Fruit fly (Drosophila melanogaster) Kc167 (cell line): ENCODE data around the gene Timp.

Experiments used
- Myc ChIP-seq: fragments of >200 bp; optimal IDR thresholded peaks from 2 replicates; lab custom pipeline; 2017; ENCODE audit warnings: missing external identifiers
- Sin3A ChIP-seq: fragments of >200 bp; optimal IDR thresholded peaks from 2 replicates; lab custom pipeline; 2018; ENCODE audit warnings: missing external identifiers
- h ChIP-seq: fragments of >200 bp; optimal IDR thresholded peaks from 3 replicates; lab custom pipeline; 2018; ENCODE audit warnings: missing external identifiers
- insv ChIP-seq: fragments of >200 bp; optimal IDR thresholded peaks from 3 replicates; lab custom pipeline; 2018; ENCODE audit warnings: missing external identifiers
- psq ChIP-seq: fragments of >200 bp; optimal IDR thresholded peaks from 2 replicates; lab custom pipeline; 2017; ENCODE audit warnings: missing external identifiers
- ttk ChIP-seq: sonication (Bioruptor generic); optimal IDR thresholded peaks from 2 replicates; lab custom pipeline; 2017; ENCODE audit warnings: missing external identifiers

DNA sequence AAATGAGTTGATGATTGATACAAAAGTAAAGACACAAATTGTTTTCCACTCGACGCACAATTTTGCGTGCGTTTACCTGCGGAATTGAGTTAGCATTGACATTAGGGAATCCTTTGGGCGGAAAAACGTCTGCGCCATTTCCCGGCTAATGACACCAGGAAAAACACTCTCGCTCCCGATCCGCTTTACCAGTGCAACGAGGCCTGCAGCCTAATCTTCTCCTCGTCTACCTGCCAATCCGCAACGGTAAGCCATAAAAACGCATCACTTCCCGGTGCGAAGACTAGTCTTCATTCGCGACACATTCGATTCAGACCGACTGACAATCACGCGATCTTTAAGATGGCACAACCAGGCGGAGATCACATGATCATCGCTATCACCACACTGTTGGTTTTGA lies 9.6 kb upstream of the Timp start, which contains the start of gene CG12420:
- TF ChIP-seq ttk = no peak
- no peak for TF ChIP-seq h (lab: Kevin White, UChicago)
- no peak for TF ChIP-seq psq
- no peak for TF ChIP-seq insv (lab: Kevin White, UChicago)
- TF ChIP-seq Sin3A (lab: Kevin White, UChicago) = no peak
- no peak for TF ChIP-seq Myc (lab: Kevin White, UChicago)
